Worm (Caenorhabditis elegans): Measurements from ENCODE around the gene M162.7.

The M162.7 gene

ce11 chrV:19743794-19744193, 51.0 kb downstream of the M162.7 start:
- no peak for TF ChIP-seq daf-12 (tag; optimal IDR thresholded peaks at IDR 0.05)
- no peak for TF ChIP-seq ceh-28 (tag; optimal IDR thresholded peaks at IDR 0.05)
- no peak for TF ChIP-seq aly-2 (tag; optimal IDR thresholded peaks at IDR 0.05)
- TF ChIP-seq lin-39 (tag; optimal IDR thresholded peaks at IDR 0.05), result no peak
- no peak for TF ChIP-seq hmg-11 (tag; optimal IDR thresholded peaks at IDR 0.05)
- TF ChIP-seq fos-1 (tag; optimal IDR thresholded peaks at IDR 0.05), result no peak
- TF ChIP-seq ceh-82 (tag; optimal IDR thresholded peaks at IDR 0.05), result no peak
- no peak for TF ChIP-seq ama-1 (optimal IDR thresholded peaks at IDR 0.05)
- no peak for TF ChIP-seq elt-2 (tag; optimal IDR thresholded peaks at IDR 0.05)
- TF ChIP-seq elt-1 (tag; optimal IDR thresholded peaks at IDR 0.05), result no peak
- TF ChIP-seq tbx-2 (tag; optimal IDR thresholded peaks at IDR 0.05), result no peak
- no peak for TF ChIP-seq nhr-237 (tag; optimal IDR thresholded peaks at IDR 0.05)
- TF ChIP-seq nhr-76 (tag; optimal IDR thresholded peaks at IDR 0.05), result no peak
- no peak for TF ChIP-seq sea-2 (GFP tag; optimal IDR thresholded peaks at IDR 0.05)
- no peak for TF ChIP-seq nhr-67 (tag; optimal IDR thresholded peaks at IDR 0.05)

- TF ChIP-seq aly-2 (tag; optimal IDR thresholded peaks at IDR 0.05) (no peak), fos-1 (tag; optimal IDR thresholded peaks at IDR 0.05) (no peak), elt-1 (tag; optimal IDR thresholded peaks at IDR 0.05) (no peak), elt-3 (tag; optimal IDR thresholded peaks at IDR 0.05) (no peak), hmg-11 (tag; optimal IDR thresholded peaks at IDR 0.05) (no peak), lin-15B (tag; optimal IDR thresholded peaks at IDR 0.05) (no peak), mml-1 (tag; optimal IDR thresholded peaks at IDR 0.05) (no peak), ZK546.5 (tag; optimal IDR thresholded peaks at IDR 0.05) (no peak), tbx-2 (tag; optimal IDR thresholded peaks at IDR 0.05) (no peak), sea-2 (GFP tag; optimal IDR thresholded peaks at IDR 0.05) (no peak), nhr-237 (tag; optimal IDR thresholded peaks at IDR 0.05) (no peak), fkh-2 (tag; optimal IDR thresholded peaks at IDR 0.05) (no peak), ceh-82 (tag; optimal IDR thresholded peaks at IDR 0.05) (no peak), nhr-23 (tag; optimal IDR thresholded peaks at IDR 0.05) (no peak), pha-4 (tag; optimal IDR thresholded peaks at IDR 0.05) (no peak), pqm-1 (tag; optimal IDR thresholded peaks at IDR 0.05) (no peak), egl-5 (tag; optimal IDR thresholded peaks at IDR 0.05) (no peak)
Observed at ce11 chrV:19743305-19743704, 51.5 kb downstream of the M162.7 start, which contains the start of gene W04E12.4. W04E12.4 (plus strand) TSS chrV:19743605.
